Worm (Caenorhabditis elegans) whole organism, L4/young adult: ENCODE results near the gene R09E10.5.
A peak's percentile ranks its signal among the peaks of the same experiment; 100 is the strongest.

ENCODE experiments used
- W03F9.2 ChIP-seq: fragments of 150-350 bp; optimal IDR thresholded peaks from 2 replicates; lab custom pipeline; 2014; ENCODE audit warnings: missing biosample characterization, missing genetic modification characterization
- dao-5 ChIP-seq: sonication (generic microtip); optimal IDR thresholded peaks from 2 replicates; lab custom pipeline; 2016; ENCODE audit warnings: missing genotype, missing genetic modification characterization, moderate library complexity, missing compliant biosample characterization
- him-1 ChIP-seq: sonication (generic microtip); optimal IDR thresholded peaks from 2 replicates; lab custom pipeline; 2016; ENCODE audit warnings: missing genotype, missing genetic modification reagents, missing genetic modification characterization, missing compliant biosample characterization

ce11 chrIV:10341618-10342360, 39.7 kb upstream of the R09E10.5 start:
- peak; percentile 9 for TF ChIP-seq him-1 (tag; lab: Kevin White, UChicago)
- TF ChIP-seq W03F9.2 (tag; lab: Kevin White, UChicago): no peak
- TF ChIP-seq dao-5 (tag; lab: Kevin White, UChicago): no peak
